Fruit fly (Drosophila melanogaster) whole organism, prepupa: Measurements from ENCODE around the gene CG13255.

Experiments
- Blimp-1 ChIP-seq: fragments of 200-800 bp; sonication (Bioruptor generic); optimal IDR thresholded peaks from 3 replicates; lab custom pipeline; 2017; ENCODE audit warnings: missing biosample characterization, missing genetic modification characterization, mild to moderate bottlenecking, moderate library complexity, missing genetic modification reagents
- CG10631 ChIP-seq: fragments of 200-800 bp; sonication (Bioruptor generic); optimal IDR thresholded peaks from 2 replicates; lab custom pipeline; 2016; ENCODE audit warnings: missing biosample characterization, missing genetic modification characterization
- CG10669 ChIP-seq: fragments of 200-800 bp; sonication (Bioruptor generic); optimal IDR thresholded peaks from 3 replicates; lab custom pipeline; 2018; ENCODE audit warnings: missing biosample characterization, mild to moderate bottlenecking, missing genetic modification characterization, moderate library complexity
- CG11294 ChIP-seq: fragments of 200-800 bp; sonication (Bioruptor generic); IDR thresholded peaks from 2 replicates; pipeline ENCODE4 v1.3.6; 2022; ENCODE audit warnings: missing biosample characterization, missing genetic modification characterization
- CG11762 ChIP-seq: fragments of 200-800 bp; sonication (Bioruptor generic); optimal IDR thresholded peaks from 3 replicates; lab custom pipeline; 2016; ENCODE audit warnings: missing biosample characterization, missing genetic modification characterization; ENCODE audit not compliant: insufficient read depth
- CG11902 ChIP-seq: fragments of 200-800 bp; sonication (Bioruptor generic); optimal IDR thresholded peaks from 3 replicates; lab custom pipeline; 2016; ENCODE audit warnings: missing biosample characterization, missing genetic modification characterization
- CG15336 ChIP-seq: fragments of 200-800 bp; sonication (Bioruptor generic); IDR thresholded peaks from 2 replicates; pipeline ENCODE4 v1.3.6; 2022; ENCODE audit warnings: missing biosample characterization, missing genetic modification characterization
- CG16779 ChIP-seq: fragments of 200-800 bp; sonication (Bioruptor generic); optimal IDR thresholded peaks from 3 replicates; lab custom pipeline; 2017; ENCODE audit warnings: missing biosample characterization, mild to moderate bottlenecking, missing genetic modification characterization
- CG3032 ChIP-seq: fragments of 200-800 bp; optimal IDR thresholded peaks from 2 replicates; lab custom pipeline; 2019; ENCODE audit warnings: missing biosample characterization, mild to moderate bottlenecking, missing genetic modification characterization, moderate library complexity
- CG31627 ChIP-seq: fragments of 200-800 bp; sonication (Bioruptor generic); optimal IDR thresholded peaks from 3 replicates; lab custom pipeline; 2016; ENCODE audit warnings: missing biosample characterization, missing genetic modification characterization
- CG32006 ChIP-seq: fragments of 200-800 bp; sonication (Bioruptor generic); optimal IDR thresholded peaks from 3 replicates; lab custom pipeline; 2017; ENCODE audit warnings: missing biosample characterization, mild to moderate bottlenecking, missing genetic modification characterization
- CG34406 ChIP-seq: fragments of 200-800 bp; sonication (Bioruptor generic); optimal IDR thresholded peaks from 3 replicates; lab custom pipeline; 2016; ENCODE audit warnings: missing biosample characterization, missing genetic modification characterization
- CG3919 ChIP-seq: fragments of 200-800 bp; sonication (Bioruptor generic); optimal IDR thresholded peaks from 3 replicates; lab custom pipeline; 2016; ENCODE audit warnings: missing biosample characterization, missing genetic modification characterization
- CG4318 ChIP-seq: fragments of 200-800 bp; sonication (Bioruptor generic); optimal IDR thresholded peaks from 3 replicates; lab custom pipeline; 2017; ENCODE audit warnings: missing biosample characterization, mild to moderate bottlenecking, missing genetic modification characterization
- CG6163 ChIP-seq: fragments of 200-800 bp; sonication (Bioruptor generic); IDR thresholded peaks from 3 replicates; pipeline ENCODE4 v1.3.6; 2022; ENCODE audit warnings: missing biosample characterization, missing genetic modification characterization
- CG6792 ChIP-seq: fragments of 200-800 bp; sonication (Bioruptor generic); optimal IDR thresholded peaks from 3 replicates; lab custom pipeline; 2016; ENCODE audit warnings: missing biosample characterization, missing genetic modification characterization
- CG6808 ChIP-seq: fragments of 200-800 bp; sonication (Bioruptor generic); optimal IDR thresholded peaks from 3 replicates; lab custom pipeline; 2017; ENCODE audit warnings: missing biosample characterization, missing genetic modification characterization, mild to moderate bottlenecking, moderate library complexity, missing genetic modification reagents
- CG7368 ChIP-seq: fragments of 200-800 bp; sonication (Bioruptor generic); optimal IDR thresholded peaks from 3 replicates; lab custom pipeline; 2016; ENCODE audit warnings: missing biosample characterization, missing genetic modification characterization
- CG8119 ChIP-seq: fragments of 200-800 bp; sonication (Bioruptor generic); IDR thresholded peaks from 3 replicates; pipeline ENCODE4 v1.3.6; 2022; ENCODE audit warnings: missing biosample characterization, missing genetic modification characterization
- CG8632 ChIP-seq: fragments of 200-800 bp; sonication (Bioruptor generic); optimal IDR thresholded peaks from 3 replicates; lab custom pipeline; 2016; ENCODE audit warnings: missing biosample characterization, missing genetic modification characterization
- CG9139 ChIP-seq: fragments of 200-800 bp; sonication (Bioruptor generic); optimal IDR thresholded peaks from 3 replicates; lab custom pipeline; 2017; ENCODE audit warnings: missing biosample characterization, mild to moderate bottlenecking, missing genetic modification characterization
- Eip75B ChIP-seq: fragments of 200-800 bp; sonication (Bioruptor generic); optimal IDR thresholded peaks from 3 replicates; lab custom pipeline; 2016; ENCODE audit warnings: missing biosample characterization, missing genetic modification characterization
- Eip78C ChIP-seq: fragments of 200-800 bp; sonication (Bioruptor generic); peaks from one replicate; lab custom pipeline; 2016; ENCODE audit warnings: missing biosample characterization, missing genetic modification characterization
- Eip93F ChIP-seq: fragments of 200-800 bp; sonication (Bioruptor generic); optimal IDR thresholded peaks from 2 replicates; lab custom pipeline; 2016; ENCODE audit warnings: missing biosample characterization, mild to moderate bottlenecking, missing genetic modification characterization
- Ets21C ChIP-seq: fragments of 200-800 bp; sonication (Bioruptor generic); optimal IDR thresholded peaks from 3 replicates; lab custom pipeline; 2016; ENCODE audit warnings: missing biosample characterization, missing genetic modification characterization
- Ets96B ChIP-seq: fragments of 200-800 bp; optimal IDR thresholded peaks from 2 replicates; lab custom pipeline; 2019; ENCODE audit warnings: missing biosample characterization, mild to moderate bottlenecking, missing genetic modification characterization, moderate library complexity
- Gug ChIP-seq: fragments of 200-800 bp; sonication (Bioruptor generic); IDR thresholded peaks from 2 replicates; pipeline ENCODE4 v1.3.6; 2022; ENCODE audit warnings: missing biosample characterization, missing genetic modification characterization
- Hr38 ChIP-seq: sonication (Bioruptor generic); optimal IDR thresholded peaks from 2 replicates; lab custom pipeline; 2016; ENCODE audit warnings: missing biosample characterization, missing genetic modification characterization
- Hr39 ChIP-seq: fragments of 200-800 bp; sonication (Bioruptor generic); optimal IDR thresholded peaks from 2 replicates; lab custom pipeline; 2016; ENCODE audit warnings: missing biosample characterization, missing genetic modification characterization
- Hr4 ChIP-seq: fragments of 200-800 bp; sonication (Bioruptor generic); optimal IDR thresholded peaks from 3 replicates; lab custom pipeline; 2016; ENCODE audit warnings: missing biosample characterization, missing genetic modification characterization
- Lpt ChIP-seq: fragments of 200-800 bp; sonication (Bioruptor generic); optimal IDR thresholded peaks from 3 replicates; lab custom pipeline; 2016; ENCODE audit warnings: missing biosample characterization, missing genetic modification characterization
- Met ChIP-seq: fragments of 200-800 bp; sonication (Bioruptor generic); optimal IDR thresholded peaks from 3 replicates; lab custom pipeline; 2016; ENCODE audit warnings: missing biosample characterization, missing genetic modification characterization
- OdsH ChIP-seq: fragments of 200-800 bp; sonication (Bioruptor generic); optimal IDR thresholded peaks from 3 replicates; lab custom pipeline; 2016; ENCODE audit warnings: missing biosample characterization, missing genetic modification characterization
- Smox ChIP-seq: fragments of 200-800 bp; sonication (Bioruptor generic); optimal IDR thresholded peaks from 3 replicates; lab custom pipeline; 2016; ENCODE audit warnings: missing biosample characterization, missing genetic modification characterization
- Sox102F ChIP-seq: fragments of 200-800 bp; sonication (Bioruptor generic); optimal IDR thresholded peaks from 2 replicates; lab custom pipeline; 2016; ENCODE audit warnings: missing biosample characterization, mild to moderate bottlenecking, missing genetic modification characterization
- Sox14 ChIP-seq: fragments of 200-800 bp; sonication (Bioruptor generic); optimal IDR thresholded peaks from 3 replicates; lab custom pipeline; 2016; ENCODE audit warnings: missing biosample characterization, missing genetic modification characterization
- acj6 ChIP-seq: fragments of 200-800 bp; sonication (Bioruptor generic); optimal IDR thresholded peaks from 3 replicates; lab custom pipeline; 2016; ENCODE audit warnings: missing biosample characterization, missing genetic modification characterization
- cyc ChIP-seq: fragments of 200-800 bp; sonication (Bioruptor generic); optimal IDR thresholded peaks from 3 replicates; lab custom pipeline; 2016; ENCODE audit warnings: missing biosample characterization, missing genetic modification characterization
- dac ChIP-seq: fragments of 200-800 bp; sonication (Bioruptor generic); optimal IDR thresholded peaks from 2 replicates; lab custom pipeline; 2017; ENCODE audit warnings: missing biosample characterization, mild to moderate bottlenecking, missing genetic modification characterization
- dsx ChIP-seq: fragments of 200-800 bp; optimal IDR thresholded peaks from 3 replicates; lab custom pipeline; 2019; ENCODE audit warnings: missing biosample characterization, mild to moderate bottlenecking, missing genetic modification characterization, moderate library complexity; ENCODE audit not compliant: poor library complexity, severe bottlenecking
- eg ChIP-seq: fragments of 200-800 bp; sonication (Bioruptor generic); IDR thresholded peaks from 3 replicates; pipeline ENCODE4 v1.3.6; 2022; ENCODE audit warnings: missing biosample characterization, missing genetic modification characterization
- fd59A ChIP-seq: fragments of 200-800 bp; sonication (Bioruptor generic); optimal IDR thresholded peaks from 2 replicates; lab custom pipeline; 2017; ENCODE audit warnings: missing biosample characterization, mild to moderate bottlenecking, missing genetic modification characterization, missing genetic modification reagents
- fd85E ChIP-seq: fragments of 200-800 bp; sonication (Bioruptor generic); optimal IDR thresholded peaks from 3 replicates; lab custom pipeline; 2016; ENCODE audit warnings: missing biosample characterization, missing genetic modification characterization
- fkh ChIP-seq: fragments of 200-800 bp; sonication (Bioruptor generic); optimal IDR thresholded peaks from 3 replicates; lab custom pipeline; 2017; ENCODE audit warnings: missing biosample characterization, mild to moderate bottlenecking, missing genetic modification characterization, moderate library complexity
- lz ChIP-seq: fragments of 200-800 bp; sonication (Bioruptor generic); optimal IDR thresholded peaks from 3 replicates; lab custom pipeline; 2016; ENCODE audit warnings: missing biosample characterization, missing genetic modification characterization
- net ChIP-seq: fragments of 200-800 bp; sonication (Bioruptor generic); optimal IDR thresholded peaks from 3 replicates; lab custom pipeline; 2016; ENCODE audit warnings: missing biosample characterization, missing genetic modification characterization
- pdm3 ChIP-seq: fragments of 200-800 bp; sonication (Bioruptor generic); optimal IDR thresholded peaks from 3 replicates; lab custom pipeline; 2016; ENCODE audit warnings: missing biosample characterization, missing genetic modification characterization
- salr ChIP-seq, 2 experiments: fragments of 200-800 bp; sonication (Bioruptor generic); optimal IDR thresholded peaks; 3 replicates each; lab custom pipeline; 2016 to 2018; ENCODE audit warnings: missing biosample characterization in 2 of 2, missing genetic modification characterization in 2 of 2, mild to moderate bottlenecking in 1 of 2
- spab ChIP-seq: fragments of 200-800 bp; sonication (Bioruptor generic); optimal IDR thresholded peaks from 2 replicates; lab custom pipeline; 2017; ENCODE audit warnings: missing biosample characterization, mild to moderate bottlenecking, missing genetic modification characterization, missing genetic modification reagents
- ss ChIP-seq, 2 experiments: fragments of 200-800 bp; sonication (Bioruptor generic); optimal IDR thresholded peaks; 2 replicates in 1 of 2; 3 replicates in 1 of 2; lab custom pipeline; 2017 to 2018; ENCODE audit warnings: mild to moderate bottlenecking in 2 of 2, missing biosample characterization in 2 of 2, missing genetic modification characterization in 2 of 2, moderate library complexity in 1 of 2
- svp ChIP-seq: fragments of 200-800 bp; sonication (Bioruptor generic); peaks from one replicate; lab custom pipeline; 2016; ENCODE audit warnings: missing biosample characterization, missing genetic modification characterization
- topi ChIP-seq: fragments of 200-800 bp; sonication (Bioruptor generic); optimal IDR thresholded peaks from 3 replicates; lab custom pipeline; 2016; ENCODE audit warnings: missing biosample characterization, missing genetic modification characterization
- vri ChIP-seq: fragments of 200-800 bp; sonication (Bioruptor generic); optimal IDR thresholded peaks from 3 replicates; lab custom pipeline; 2016; ENCODE audit warnings: missing biosample characterization, mild to moderate bottlenecking, missing genetic modification characterization

CG13255 gene

dm6 chr3L:20798325-20798846 lies 38.9 kb upstream of the CG13255 start, which contains the start of the genes CG3698 and tzn:
Gene CG3698 (minus strand): TSS chr3L:20798375.
Gene tzn (plus strand): TSS chr3L:20798645.
- TF ChIP-seq Eip78C (GFP tag; lab: Kevin White, UChicago) (no peak), spab (GFP tag; lab: Kevin White, UChicago) (no peak), CG3032 (tag; lab: Kevin White, UChicago) (peak; percentile 73), Hr38 (no peak), Hr4 (GFP tag; lab: Kevin White, UChicago) (no peak), CG4318 (no peak), cyc (no peak), Lpt (GFP tag; lab: Kevin White, UChicago) (no peak), Eip75B (GFP tag; lab: Kevin White, UChicago) (no peak), dac (GFP tag; lab: Kevin White, UChicago) (peak; percentile 57), acj6 (peak; percentile 86), vri (GFP tag; lab: Kevin White, UChicago) (no peak), pdm3 (no peak), CG11294 (GFP tag; lab: Robert Waterston, UW) (peak; percentile 47), lz (GFP tag; lab: Kevin White, UChicago) (peak; percentile 86), ss (GFP tag; optimal IDR thresholded peaks at IDR 0.05; lab: Kevin White, UChicago) (no peak), salr (GFP tag; optimal IDR thresholded peaks at IDR 0.05; lab: Kevin White, UChicago) (peak in 1 of 2 experiments; percentile 90), dsx (no peak), Gug (GFP tag; lab: Robert Waterston, UW) (peak; percentile 45), svp (GFP tag; lab: Kevin White, UChicago) (no peak), CG34406 (GFP tag; lab: Kevin White, UChicago) (peak; percentile 85), CG15336 (no peak), CG11762 (GFP tag; lab: Kevin White, UChicago) (peak; percentile 49), CG31627 (GFP tag; lab: Kevin White, UChicago) (peak; percentile 83), Ets21C (no peak), CG6808 (GFP tag; lab: Kevin White, UChicago) (no peak), eg (GFP tag; lab: Robert Waterston, UW) (no peak; the same call in 1 of the 3 replicates), Sox102F (GFP tag; lab: Kevin White, UChicago) (no peak), CG10669 (GFP tag; lab: Kevin White, UChicago) (no peak), CG7368 (no peak), CG6163 (peak; percentile 93), fkh (GFP tag; lab: Kevin White, UChicago) (no peak), Eip93F (GFP tag; lab: Kevin White, UChicago) (no peak), topi (no peak), CG8119 (GFP tag; lab: Robert Waterston, UW) (no peak), Blimp-1 (GFP tag; lab: Kevin White, UChicago) (peak; percentile 61), CG16779 (tag; lab: Kevin White, UChicago) (no peak), CG6792 (no peak), CG10631 (no peak), CG9139 (GFP tag; lab: Kevin White, UChicago) (peak; percentile 71), Smox (GFP tag; lab: Kevin White, UChicago) (no peak), CG8632 (GFP tag; lab: Kevin White, UChicago) (peak; percentile 73), OdsH (GFP tag; lab: Kevin White, UChicago) (no peak), fd85E (GFP tag; lab: Kevin White, UChicago) (no peak), fd59A (GFP tag; lab: Kevin White, UChicago) (peak; percentile 64), Hr39 (GFP tag; lab: Kevin White, UChicago) (no peak), Ets96B (tag; lab: Kevin White, UChicago) (no peak), Sox14 (GFP tag; lab: Kevin White, UChicago) (no peak), CG11902 (GFP tag; lab: Kevin White, UChicago) (peak; percentile 79), CG32006 (GFP tag; lab: Kevin White, UChicago) (no peak), net (GFP tag; lab: Kevin White, UChicago) (no peak), CG3919 (GFP tag; lab: Kevin White, UChicago) (no peak), Met (GFP tag; lab: Kevin White, UChicago) (no peak)
